Fruit fly (Drosophila melanogaster): ENCODE data around the gene CG9692.

Gene CG9692

dm6 chr3L:16710258-16711020 is 5.7 kb downstream of the CG9692 start:
- TF ChIP-seq lola (GFP tag; optimal IDR thresholded peaks at IDR 0.05) (no peak), Sp1 (GFP tag; optimal IDR thresholded peaks at IDR 0.05) (peak; percentile 48), ey (GFP tag; optimal IDR thresholded peaks at IDR 0.05) (peak; percentile 17), foxo (GFP tag; optimal IDR thresholded peaks at IDR 0.05) (peak in 1 of 2 experiments; percentile 65), fru (GFP tag; optimal IDR thresholded peaks at IDR 0.05) (peak; percentile 24), rgr (GFP tag; optimal IDR thresholded peaks at IDR 0.05) (peak; percentile 27), Mio (GFP tag; optimal IDR thresholded peaks at IDR 0.05) (no peak), OdsH (GFP tag; optimal IDR thresholded peaks at IDR 0.05) (peak; percentile 21), dmrt93B (GFP tag; optimal IDR thresholded peaks at IDR 0.05) (peak; percentile 24), Dfd (GFP tag; optimal IDR thresholded peaks at IDR 0.05) (no peak), CG9705 (GFP tag; optimal IDR thresholded peaks at IDR 0.05) (peak; percentile 4), h (GFP tag; optimal IDR thresholded peaks at IDR 0.05) (peak; percentile 17), HLH106 (tag; optimal IDR thresholded peaks at IDR 0.05) (peak; percentile 71), psq (GFP tag; optimal IDR thresholded peaks at IDR 0.05) (peak; percentile 24)

DNA sequence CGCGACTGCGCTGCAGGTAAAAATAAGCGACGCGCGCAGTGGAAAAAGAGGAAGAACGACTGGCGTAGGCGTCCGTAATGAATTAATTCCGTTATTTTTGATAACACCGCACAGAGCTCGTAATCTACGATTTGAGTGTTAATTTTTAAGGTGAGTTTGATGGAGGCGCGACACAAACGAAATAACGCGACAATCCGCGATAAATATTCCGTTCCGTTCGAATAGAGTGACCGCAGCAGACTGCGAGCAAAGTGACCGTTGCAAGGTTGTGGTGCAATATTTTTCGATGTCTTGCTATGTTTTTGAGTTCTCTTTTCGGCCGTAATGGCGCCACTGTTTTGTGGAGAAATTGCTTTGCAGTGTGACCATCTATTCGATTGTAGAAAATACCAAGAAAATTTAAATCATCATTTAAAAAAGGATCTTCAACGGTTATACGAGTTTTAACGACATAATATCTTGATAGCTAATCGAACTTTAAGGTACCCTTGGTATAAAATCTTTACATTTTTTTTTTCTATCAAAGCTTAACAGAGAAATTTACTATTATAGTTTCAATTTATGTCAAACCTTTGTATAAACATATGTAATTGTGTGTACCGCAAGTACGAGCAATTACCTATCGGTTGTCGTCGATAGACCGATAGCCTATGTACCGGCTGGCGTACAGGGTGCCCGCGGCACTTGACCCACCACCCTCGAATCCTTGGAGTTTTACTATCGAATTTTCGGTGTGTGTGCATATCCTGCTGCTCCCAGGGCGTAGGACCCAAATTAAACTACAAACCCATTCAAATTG is 6.9 kb downstream of the CG9692 start, which contains the start of the genes CG43954, Lasp and Dab:
CG43954 (minus strand) TSS at position 248 of the 799 bp plus-strand sequence.
Lasp (minus strand) TSS at position 248 of the 799 bp plus-strand sequence.
Dab (plus strand) TSS at position 697 of the 799 bp plus-strand sequence.
- TF ChIP-seq psq (GFP tag; optimal IDR thresholded peaks at IDR 0.05) (no peak), dmrt93B (GFP tag; optimal IDR thresholded peaks at IDR 0.05) (no peak), Myc (optimal IDR thresholded peaks at IDR 0.05) (peak; percentile 86), jim (GFP tag; optimal IDR thresholded peaks at IDR 0.05) (no peak), GATAd (GFP tag; optimal IDR thresholded peaks at IDR 0.05) (no peak), fru (GFP tag; optimal IDR thresholded peaks at IDR 0.05) (no peak), Vsx2 (GFP tag; optimal IDR thresholded peaks at IDR 0.05; ENCODE audit: partially characterized antibody) (no peak), sage (GFP tag; optimal IDR thresholded peaks at IDR 0.05) (no peak), Abd-B (GFP tag; optimal IDR thresholded peaks at IDR 0.05) (no peak), rgr (GFP tag; optimal IDR thresholded peaks at IDR 0.05) (peak; percentile 41), Sp1 (GFP tag; optimal IDR thresholded peaks at IDR 0.05) (peak; percentile 44), dsf (GFP tag; optimal IDR thresholded peaks at IDR 0.05; ENCODE audit: borderline replicate concordance) (peak; percentile 41), foxo (GFP tag; optimal IDR thresholded peaks at IDR 0.05) (peak in 1 of 2 experiments; percentile 45), Hr78 (GFP tag; optimal IDR thresholded peaks at IDR 0.05) (no peak), Rel (GFP tag; optimal IDR thresholded peaks at IDR 0.05) (no peak), Rel (tag; optimal IDR thresholded peaks at IDR 0.05) (peak; percentile 42), h (GFP tag; optimal IDR thresholded peaks at IDR 0.05) (peak; percentile 56), Mio (GFP tag; optimal IDR thresholded peaks at IDR 0.05) (no peak), Hnf4 (GFP tag; optimal IDR thresholded peaks at IDR 0.05) (no peak), CG9705 (GFP tag; optimal IDR thresholded peaks at IDR 0.05) (no peak), ey (GFP tag; optimal IDR thresholded peaks at IDR 0.05) (no peak), pan (optimal IDR thresholded peaks at IDR 0.05) (no peak), Jra (GFP tag; optimal IDR thresholded peaks at IDR 0.05) (peak; percentile 47), OdsH (GFP tag; optimal IDR thresholded peaks at IDR 0.05) (no peak), sv (GFP tag; optimal IDR thresholded peaks at IDR 0.05) (no peak), HLH106 (tag; optimal IDR thresholded peaks at IDR 0.05) (no peak), Hr83 (GFP tag; optimal IDR thresholded peaks at IDR 0.05; ENCODE audit: poor library complexity, severe bottlenecking) (peak; percentile 43), Dif (GFP tag; optimal IDR thresholded peaks at IDR 0.05; ENCODE audit: partially characterized antibody) (peak; percentile 17)

DNA sequence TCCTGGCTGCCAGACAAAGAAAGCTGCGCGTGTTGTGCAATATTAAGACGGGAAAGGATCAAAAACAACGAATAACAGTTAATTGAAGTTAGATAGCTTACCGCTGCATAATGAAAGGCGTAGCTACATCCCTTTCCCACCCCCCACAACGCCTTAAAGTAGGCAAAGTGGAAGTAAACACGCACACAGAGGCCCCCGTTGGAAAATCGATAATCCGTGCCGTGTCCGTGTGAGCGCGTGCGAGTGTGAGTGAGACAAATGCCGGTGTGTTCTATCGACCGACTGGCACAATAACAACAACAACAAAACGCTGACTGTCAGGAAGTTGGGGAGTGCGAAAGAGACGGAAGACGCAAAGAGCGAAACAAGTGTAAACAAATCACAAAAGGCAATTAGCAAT is 7.6 kb downstream of the CG9692 start:
- TF ChIP-seq Hnf4 (GFP tag; optimal IDR thresholded peaks at IDR 0.05) (no peak), Myc (optimal IDR thresholded peaks at IDR 0.05) (no peak), CG32264 (GFP tag; optimal IDR thresholded peaks at IDR 0.05) (no peak), lola (GFP tag; optimal IDR thresholded peaks at IDR 0.05) (no peak), OdsH (GFP tag; optimal IDR thresholded peaks at IDR 0.05) (no peak), ey (GFP tag; optimal IDR thresholded peaks at IDR 0.05) (no peak), dl (GFP tag; optimal IDR thresholded peaks at IDR 0.05; ENCODE audit: insufficient read depth in 1 of 2, partially characterized antibody in 2 of 2) (no peak), pan (optimal IDR thresholded peaks at IDR 0.05) (no peak), Abd-B (GFP tag; optimal IDR thresholded peaks at IDR 0.05) (no peak)

Measured in whole organism, wandering third instar larva.